Fruit fly (Drosophila melanogaster) whole organism, embryonic: ENCODE measurements around the gene Spn28Dc.

ENCODE experiments used
- Abd-B ChIP-seq: fragments of 200-800 bp; sonication (Bioruptor generic); optimal IDR thresholded peaks from 2 replicates; lab custom pipeline; 2018; ENCODE audit warnings: missing biosample characterization, mild to moderate bottlenecking, missing genetic modification characterization, moderate library complexity
- Asciz ChIP-seq: fragments of 200-800 bp; sonication (Bioruptor generic); optimal IDR thresholded peaks from 2 replicates; lab custom pipeline; 2017; ENCODE audit warnings: missing biosample characterization, mild to moderate bottlenecking, missing genetic modification characterization, missing genetic modification reagents
- CG11504 ChIP-seq: fragments of 200-800 bp; sonication (Bioruptor generic); optimal IDR thresholded peaks from 3 replicates; lab custom pipeline; 2019; ENCODE audit warnings: missing biosample characterization, mild to moderate bottlenecking, missing genetic modification characterization, moderate library complexity
- CG14710 ChIP-seq: fragments of 200-800 bp; sonication (Bioruptor generic); optimal IDR thresholded peaks from 3 replicates; lab custom pipeline; 2019; ENCODE audit warnings: missing biosample characterization, mild to moderate bottlenecking, missing genetic modification characterization, moderate library complexity
- CG14965 ChIP-seq: fragments of 200-800 bp; sonication (Bioruptor generic); optimal IDR thresholded peaks from 2 replicates; lab custom pipeline; 2016; ENCODE audit warnings: missing biosample characterization, missing genetic modification characterization, borderline replicate concordance
- CG15073 ChIP-seq: fragments of 200-800 bp; sonication (Bioruptor generic); optimal IDR thresholded peaks from 2 replicates; lab custom pipeline; 2016; ENCODE audit warnings: missing biosample characterization, missing genetic modification characterization
- CG15479 ChIP-seq: fragments of 200-800 bp; sonication (Bioruptor generic); optimal IDR thresholded peaks from 3 replicates; lab custom pipeline; 2019; ENCODE audit warnings: missing biosample characterization, mild to moderate bottlenecking, missing genetic modification characterization, moderate library complexity
- CG15601 ChIP-seq: fragments of 200-800 bp; sonication (Bioruptor generic); optimal IDR thresholded peaks from 3 replicates; lab custom pipeline; 2019; ENCODE audit warnings: missing biosample characterization, mild to moderate bottlenecking, missing genetic modification characterization, moderate library complexity
- CG17385 ChIP-seq: fragments of 200-800 bp; sonication (Bioruptor generic); optimal IDR thresholded peaks from 3 replicates; lab custom pipeline; 2018; ENCODE audit warnings: missing biosample characterization, mild to moderate bottlenecking, missing genetic modification characterization
- CG2678 ChIP-seq: fragments of 200-800 bp; sonication (Bioruptor generic); optimal IDR thresholded peaks from 3 replicates; lab custom pipeline; 2019; ENCODE audit warnings: missing biosample characterization, mild to moderate bottlenecking, missing genetic modification characterization, moderate library complexity
- CG32772 ChIP-seq: fragments of 200-800 bp; sonication (Bioruptor generic); IDR thresholded peaks from 2 replicates; pipeline ENCODE4 v1.3.6; 2022; ENCODE audit warnings: missing biosample characterization, missing genetic modification characterization
- CG4360 ChIP-seq: fragments of 200-800 bp; sonication (Bioruptor generic); IDR thresholded peaks from 2 replicates; pipeline ENCODE4 v1.3.6; 2022; ENCODE audit warnings: missing biosample characterization, missing genetic modification characterization
- CG6654 ChIP-seq: fragments of 200-800 bp; sonication (Bioruptor generic); optimal IDR thresholded peaks from 2 replicates; lab custom pipeline; 2017; ENCODE audit warnings: missing biosample characterization, mild to moderate bottlenecking, missing genetic modification characterization
- CG6854 ChIP-seq: fragments of 200-800 bp; sonication (Bioruptor generic); optimal IDR thresholded peaks from 3 replicates; lab custom pipeline; 2017; ENCODE audit warnings: missing biosample characterization, mild to moderate bottlenecking, missing genetic modification characterization
- CG7556 ChIP-seq: fragments of 200-800 bp; sonication (Bioruptor generic); optimal IDR thresholded peaks from 2 replicates; lab custom pipeline; 2017; ENCODE audit warnings: missing biosample characterization, mild to moderate bottlenecking, missing genetic modification characterization
- CG7839 ChIP-seq: fragments of 200-800 bp; sonication (Bioruptor generic); optimal IDR thresholded peaks from 3 replicates; lab custom pipeline; 2018; ENCODE audit warnings: missing biosample characterization, mild to moderate bottlenecking, missing genetic modification characterization, moderate library complexity
- CG8388 ChIP-seq: fragments of 200-800 bp; sonication (Bioruptor generic); optimal IDR thresholded peaks from 2 replicates; lab custom pipeline; 2019; ENCODE audit warnings: missing biosample characterization, mild to moderate bottlenecking, missing genetic modification characterization, moderate library complexity
- D19A ChIP-seq: fragments of 200-800 bp; optimal IDR thresholded peaks from 3 replicates; lab custom pipeline; 2019; ENCODE audit warnings: missing biosample characterization, mild to moderate bottlenecking, missing genetic modification characterization, moderate library complexity
- Hey ChIP-seq: fragments of 200-800 bp; sonication (Bioruptor generic); optimal IDR thresholded peaks from 3 replicates; lab custom pipeline; 2018; ENCODE audit warnings: missing biosample characterization, mild to moderate bottlenecking, missing genetic modification characterization
- Hmr ChIP-seq: fragments of 200-800 bp; sonication (Bioruptor generic); optimal IDR thresholded peaks from 3 replicates; lab custom pipeline; 2017; ENCODE audit warnings: mild to moderate bottlenecking, missing biosample characterization, missing genetic modification reagents, missing genetic modification characterization
- Hr51 ChIP-seq, 2 experiments: fragments of 200-800 bp; sonication (Bioruptor generic); optimal IDR thresholded peaks; 2 replicates in 1 of 2; 3 replicates in 1 of 2; lab custom pipeline; 2016 to 2018; ENCODE audit warnings: missing biosample characterization in 2 of 2, missing genetic modification characterization in 2 of 2, mild to moderate bottlenecking in 1 of 2, moderate library complexity in 1 of 2
- Med ChIP-seq: fragments of 200-800 bp; sonication (Bioruptor generic); peaks from one replicate; lab custom pipeline; 2016; ENCODE audit warnings: missing biosample characterization, missing genetic modification characterization, mild to moderate bottlenecking, inconsistent platforms, moderate library complexity
- NK7.1 ChIP-seq: fragments of 200-800 bp; sonication (Bioruptor generic); optimal IDR thresholded peaks from 3 replicates; lab custom pipeline; 2016; ENCODE audit warnings: missing biosample characterization, missing genetic modification characterization
- Nf-YC ChIP-seq: fragments of 200-800 bp; optimal IDR thresholded peaks from 3 replicates; lab custom pipeline; 2019; ENCODE audit warnings: missing biosample characterization, mild to moderate bottlenecking, missing genetic modification characterization, moderate library complexity
- Spps ChIP-seq: fragments of 200-800 bp; sonication (Bioruptor generic); optimal IDR thresholded peaks from 2 replicates; lab custom pipeline; 2018; ENCODE audit warnings: missing biosample characterization, mild to moderate bottlenecking, missing genetic modification characterization
- Ssrp ChIP-seq: fragments of 200-800 bp; sonication (Bioruptor generic); optimal IDR thresholded peaks from 2 replicates; lab custom pipeline; 2018; ENCODE audit warnings: missing biosample characterization, mild to moderate bottlenecking, missing genetic modification characterization, moderate library complexity
- crc ChIP-seq: fragments of 200-800 bp; sonication (Bioruptor generic); optimal IDR thresholded peaks from 2 replicates; lab custom pipeline; 2016; ENCODE audit warnings: missing biosample characterization, missing genetic modification characterization
- cwo ChIP-seq: fragments of 200-800 bp; sonication (Bioruptor generic); optimal IDR thresholded peaks from 3 replicates; lab custom pipeline; 2017; ENCODE audit warnings: missing biosample characterization, missing genetic modification characterization, mild to moderate bottlenecking, moderate library complexity, missing genetic modification reagents
- dmrt99B ChIP-seq: fragments of 200-800 bp; sonication (Bioruptor generic); optimal IDR thresholded peaks from 2 replicates; lab custom pipeline; 2018; ENCODE audit warnings: missing biosample characterization, mild to moderate bottlenecking, missing genetic modification characterization, moderate library complexity
- emc ChIP-seq: fragments of 200-800 bp; sonication (Bioruptor generic); optimal IDR thresholded peaks from 2 replicates; lab custom pipeline; 2016; ENCODE audit warnings: missing biosample characterization, missing genetic modification characterization
- eve ChIP-seq, 2 experiments: fragments of >200 bp; optimal IDR thresholded peaks; 2 replicates each; lab custom pipeline; 2017; ENCODE audit warnings: missing biosample characterization in 2 of 2, missing genetic modification characterization in 2 of 2
- fd102C ChIP-seq: fragments of 200-800 bp; sonication (Bioruptor generic); optimal IDR thresholded peaks from 2 replicates; lab custom pipeline; 2018; ENCODE audit warnings: missing biosample characterization, mild to moderate bottlenecking, missing genetic modification characterization, moderate library complexity
- fd96Cb ChIP-seq: fragments of 200-800 bp; sonication (Bioruptor generic); optimal IDR thresholded peaks from 2 replicates; lab custom pipeline; 2018; ENCODE audit warnings: missing biosample characterization, mild to moderate bottlenecking, missing genetic modification characterization, moderate library complexity
- grau ChIP-seq: fragments of 200-800 bp; optimal IDR thresholded peaks from 3 replicates; lab custom pipeline; 2019; ENCODE audit warnings: missing biosample characterization, mild to moderate bottlenecking, missing genetic modification characterization, moderate library complexity
- her ChIP-seq: fragments of 200-800 bp; sonication (Bioruptor generic); optimal IDR thresholded peaks from 2 replicates; lab custom pipeline; 2016; ENCODE audit warnings: missing biosample characterization, missing genetic modification characterization
- kni ChIP-seq: fragments of 200-800 bp; sonication (Bioruptor generic); optimal IDR thresholded peaks from 3 replicates; lab custom pipeline; 2017; ENCODE audit warnings: mild to moderate bottlenecking, missing biosample characterization, missing genetic modification reagents, missing genetic modification characterization
- lov ChIP-seq, 2 experiments: fragments of 200-800 bp in 1 of 2; fragments of >200 bp in 1 of 2; sonication (Bioruptor generic) in 1 of 2; IDR thresholded peaks in 1 of 2; optimal IDR thresholded peaks in 1 of 2; 2 replicates in 1 of 2; 3 replicates in 1 of 2; pipeline versions ENCODE4 v1.3.6 to Lab custom; 2017 to 2022; ENCODE audit warnings: missing biosample characterization in 1 of 2, missing genetic modification characterization in 1 of 2
- nerfin-1 ChIP-seq: fragments of 200-800 bp; sonication (Bioruptor generic); optimal IDR thresholded peaks from 3 replicates; lab custom pipeline; 2019; ENCODE audit warnings: missing biosample characterization, mild to moderate bottlenecking, missing genetic modification characterization, moderate library complexity
- nom ChIP-seq: fragments of 200-800 bp; sonication (Bioruptor generic); optimal IDR thresholded peaks from 2 replicates; lab custom pipeline; 2017; ENCODE audit warnings: missing biosample characterization, missing genetic modification characterization, mild to moderate bottlenecking, moderate library complexity, missing genetic modification reagents
- org-1 ChIP-seq: fragments of 200-800 bp; sonication (Bioruptor generic); optimal IDR thresholded peaks from 2 replicates; lab custom pipeline; 2017; ENCODE audit warnings: missing biosample characterization, missing genetic modification characterization
- pan ChIP-seq, 4 experiments: fragments of >200 bp in 3 of 4; fragments of 200-800 bp in 1 of 4; sonication (Bioruptor generic) in 1 of 4; optimal IDR thresholded peaks in 3 of 4; IDR thresholded peaks in 1 of 4; 2 replicates each; pipeline versions ENCODE4 v1.3.6 to Lab custom; 2017 to 2022; ENCODE audit warnings: missing biosample characterization in 2 of 4, missing genetic modification characterization in 2 of 4, mixed read lengths in 1 of 4
- row ChIP-seq: fragments of 200-800 bp; sonication (Bioruptor generic); IDR thresholded peaks from 3 replicates; pipeline ENCODE4 v1.3.6; 2022; ENCODE audit warnings: missing biosample characterization, missing genetic modification characterization
- salm ChIP-seq: fragments of 200-800 bp; sonication (Bioruptor generic); optimal IDR thresholded peaks from 2 replicates; lab custom pipeline; 2018; ENCODE audit warnings: missing biosample characterization, mild to moderate bottlenecking, missing genetic modification characterization
- slou ChIP-seq: fragments of 200-800 bp; sonication (Bioruptor generic); optimal IDR thresholded peaks from 3 replicates; lab custom pipeline; 2016; ENCODE audit warnings: missing biosample characterization, missing genetic modification characterization
- ttk ChIP-seq: fragments of 200-800 bp; sonication (Bioruptor generic); IDR thresholded peaks from 2 replicates; pipeline ENCODE4 v2.1.2; 2022; ENCODE audit warnings: missing biosample characterization, missing genetic modification characterization
- unpg ChIP-seq: fragments of 200-800 bp; sonication (Bioruptor generic); optimal IDR thresholded peaks from 3 replicates; lab custom pipeline; 2018; ENCODE audit warnings: missing biosample characterization, mild to moderate bottlenecking, missing genetic modification characterization, moderate library complexity
- vvl ChIP-seq: fragments of 200-800 bp; sonication (Bioruptor generic); IDR thresholded peaks from 2 replicates; pipeline ENCODE4 v1.3.6; 2022; ENCODE audit warnings: missing biosample characterization, missing genetic modification characterization

The Spn28Dc gene

DNA sequence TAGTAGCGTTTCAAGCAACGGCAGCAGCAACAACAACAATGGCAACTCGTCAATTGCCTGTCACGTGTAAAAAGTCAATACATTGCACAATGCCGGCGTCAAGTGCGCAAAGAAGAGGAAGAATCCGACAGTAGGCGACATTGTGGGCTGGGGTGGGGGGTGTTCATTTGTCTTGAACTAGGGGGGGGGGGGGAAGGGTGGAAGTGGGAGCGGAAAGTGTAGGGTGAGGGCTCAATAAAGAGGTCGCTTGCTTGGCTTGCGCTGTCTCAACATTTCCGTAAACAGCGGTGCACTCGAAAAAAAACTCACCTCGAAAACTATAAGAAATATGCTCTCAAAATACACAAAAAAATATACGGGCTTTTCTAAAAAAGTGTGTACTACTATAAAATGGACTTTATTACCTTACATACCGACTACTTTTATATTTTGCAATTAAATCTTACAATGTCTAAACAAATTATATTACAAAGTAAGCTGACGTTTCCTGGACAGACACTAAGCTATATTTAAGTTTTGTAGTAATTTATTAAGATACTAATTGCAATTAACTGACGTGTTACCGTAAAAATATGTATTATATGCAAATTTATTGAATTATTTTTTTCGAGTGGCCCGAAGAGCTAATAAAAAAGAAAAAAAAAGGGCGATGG, 41.1 kb downstream of the Spn28Dc start (continued):
- TF ChIP-seq CG7556, result peak; percentile 32
- TF ChIP-seq CG32772 (GFP tag; lab: Robert Waterston, UW), result peak; percentile 13; the same call in 1 of the 2 replicates
- TF ChIP-seq Med (GFP tag; lab: Kevin White, UChicago), result no peak
- TF ChIP-seq eve (GFP tag; optimal IDR thresholded peaks at IDR 0.05; lab: Kevin White, UChicago), result peak in 1 of 2 experiments; percentile 55
- TF ChIP-seq CG7839 (tag; lab: Kevin White, UChicago), result peak; percentile 43
- peak; percentile 21; the same call in 1 of the 3 replicates for TF ChIP-seq row (GFP tag; lab: Robert Waterston, UW)
- 0 out of 2 replicates have a peak, but pooled peaks have one; percentile 6 for TF ChIP-seq ttk (GFP tag; lab: Robert Waterston, UW)
- TF ChIP-seq Ssrp (tag; lab: Kevin White, UChicago), result peak; percentile 44
- TF ChIP-seq org-1 (GFP tag; lab: Kevin White, UChicago), result peak; percentile 19
- peak; percentile 31 for TF ChIP-seq CG15601
- no peak for TF ChIP-seq fd102C (GFP tag; lab: Kevin White, UChicago)
- peak; percentile 26 for TF ChIP-seq Abd-B
- peak; percentile 51 for TF ChIP-seq Asciz
- peak; percentile 25 for TF ChIP-seq CG8388 (GFP tag; lab: Kevin White, UChicago)
- peak; percentile 6 for TF ChIP-seq kni (GFP tag; lab: Kevin White, UChicago)
- no peak for TF ChIP-seq Hmr
- TF ChIP-seq emc (GFP tag; lab: Kevin White, UChicago), result no peak
- TF ChIP-seq Spps (tag; lab: Kevin White, UChicago), result peak; percentile 12
- TF ChIP-seq dmrt99B (tag; lab: Kevin White, UChicago), result peak; percentile 65
- TF ChIP-seq nom (GFP tag; lab: Kevin White, UChicago), result no peak
- no peak for TF ChIP-seq salm
- peak; percentile 35 for TF ChIP-seq unpg (GFP tag; lab: Kevin White, UChicago)
- no peak for TF ChIP-seq vvl (GFP tag; lab: Robert Waterston, UW)
- peak; percentile 24 for TF ChIP-seq CG6654
- no peak for TF ChIP-seq CG6854
- peak; percentile 58 for TF ChIP-seq CG2678 (tag; lab: Kevin White, UChicago)
- peak; percentile 79; the same call in 1 of the 2 replicates for TF ChIP-seq CG4360 (GFP tag; lab: Robert Waterston, UW)
- no peak for TF ChIP-seq crc
- no peak for TF ChIP-seq Nf-YC (tag; lab: Kevin White, UChicago)
- peak; percentile 27 for TF ChIP-seq grau (tag; lab: Kevin White, UChicago)
- no peak for TF ChIP-seq Hey (tag; lab: Kevin White, UChicago)
- TF ChIP-seq CG15073 (GFP tag; lab: Kevin White, UChicago), result no peak
- TF ChIP-seq D19A (tag; lab: Kevin White, UChicago), result peak; percentile 13
- peak; percentile 73 for TF ChIP-seq CG11504 (tag; lab: Kevin White, UChicago)
- no peak for TF ChIP-seq her (GFP tag; lab: Kevin White, UChicago)
- no peak for TF ChIP-seq CG15479 (GFP tag; lab: Kevin White, UChicago)
- TF ChIP-seq CG17385 (GFP tag; lab: Kevin White, UChicago), result peak; percentile 38
- TF ChIP-seq Hr51 (GFP tag; optimal IDR thresholded peaks at IDR 0.05; lab: Kevin White, UChicago), result peak in 1 of 2 experiments; percentile 65
- no peak for TF ChIP-seq CG14965 (GFP tag; lab: Kevin White, UChicago)
- TF ChIP-seq lov (optimal IDR thresholded peaks at IDR 0.05; lab: Kevin White, UChicago), result no peak
- TF ChIP-seq lov (GFP tag; IDR thresholded peaks at IDR 0.05; lab: Robert Waterston, UW), result no peak
- peak; percentile 57 for TF ChIP-seq fd96Cb (tag; lab: Kevin White, UChicago)
- TF ChIP-seq cwo (GFP tag; lab: Kevin White, UChicago), result peak; percentile 43
- peak; percentile 17 for TF ChIP-seq nerfin-1 (tag; lab: Kevin White, UChicago)
- no peak for TF ChIP-seq slou (GFP tag; lab: Kevin White, UChicago)
- TF ChIP-seq pan (optimal IDR thresholded peaks at IDR 0.05; lab: Kevin White, UChicago), result no peak
- peak in 1 of 2 experiments; percentile 41 for TF ChIP-seq pan (GFP tag; optimal IDR thresholded peaks at IDR 0.05 in 1 of 2, IDR thresholded peaks at IDR 0.05 in 1 of 2)
- TF ChIP-seq CG14710, result peak; percentile 55
- TF ChIP-seq NK7.1, result no peak
